Fruit fly (Drosophila melanogaster) whole organism, wandering third instar larva: ENCODE results near the gene CD98hc.

Experiments used
- Abd-B ChIP-seq: fragments of >200 bp; optimal IDR thresholded peaks from 2 replicates; lab custom pipeline; 2017; ENCODE audit warnings: missing biosample characterization, missing genetic modification characterization
- CG32264 ChIP-seq: fragments of 200-800 bp; sonication (Bioruptor generic); optimal IDR thresholded peaks from 2 replicates; lab custom pipeline; 2016; ENCODE audit warnings: missing biosample characterization, missing genetic modification characterization
- CG9705 ChIP-seq: fragments of 200-800 bp; sonication (Bioruptor generic); optimal IDR thresholded peaks from 2 replicates; lab custom pipeline; 2018; ENCODE audit warnings: missing biosample characterization, mild to moderate bottlenecking, missing genetic modification characterization
- CrebA ChIP-seq: fragments of 200-800 bp; sonication (Bioruptor generic); optimal IDR thresholded peaks from 2 replicates; lab custom pipeline; 2016; ENCODE audit warnings: missing biosample characterization, mild to moderate bottlenecking, missing genetic modification characterization, borderline replicate concordance
- Dfd ChIP-seq: fragments of >200 bp; optimal IDR thresholded peaks from 2 replicates; lab custom pipeline; 2017; ENCODE audit warnings: missing biosample characterization, missing genetic modification characterization
- Dif ChIP-seq: fragments of 200-275, 200-300 bp; sonication (Bioruptor generic); optimal IDR thresholded peaks from 2 replicates; lab custom pipeline; 2018; ENCODE audit warnings: missing biosample characterization, missing genetic modification characterization; ENCODE audit not compliant: partially characterized antibody
- GATAd ChIP-seq: sonication (Bioruptor generic); optimal IDR thresholded peaks from 2 replicates; lab custom pipeline; 2016; ENCODE audit warnings: missing biosample characterization, missing genetic modification characterization
- HLH106 ChIP-seq: fragments of 200-800 bp; optimal IDR thresholded peaks from 3 replicates; lab custom pipeline; 2019; ENCODE audit warnings: missing biosample characterization, mild to moderate bottlenecking, missing genetic modification characterization, moderate library complexity
- Hnf4 ChIP-seq: fragments of 200-800 bp; sonication (Bioruptor generic); optimal IDR thresholded peaks from 2 replicates; lab custom pipeline; 2016; ENCODE audit warnings: missing biosample characterization, mild to moderate bottlenecking, missing genetic modification characterization
- Hr78 ChIP-seq: fragments of >200 bp; optimal IDR thresholded peaks from 2 replicates; lab custom pipeline; 2017; ENCODE audit warnings: missing biosample characterization, missing genetic modification characterization
- Hr83 ChIP-seq: fragments of 200-300 bp; sonication (Bioruptor generic); optimal IDR thresholded peaks from 2 replicates; lab custom pipeline; 2016; ENCODE audit warnings: missing biosample characterization, mild to moderate bottlenecking, missing genetic modification characterization, moderate library complexity; ENCODE audit not compliant: poor library complexity, severe bottlenecking
- Jra ChIP-seq: sonication (Bioruptor generic); optimal IDR thresholded peaks from 2 replicates; lab custom pipeline; 2016; ENCODE audit warnings: missing biosample characterization, missing genetic modification characterization
- Mio ChIP-seq: sonication (Bioruptor generic); optimal IDR thresholded peaks from 2 replicates; lab custom pipeline; 2016; ENCODE audit warnings: missing biosample characterization, missing genetic modification characterization
- Myc ChIP-seq: fragments of >200 bp; optimal IDR thresholded peaks from 2 replicates; lab custom pipeline; 2017
- N ChIP-seq: fragments of >200 bp; optimal IDR thresholded peaks from 2 replicates; lab custom pipeline; 2018; ENCODE audit warnings: missing biosample characterization, missing external identifiers, missing genetic modification characterization
- OdsH ChIP-seq: fragments of 200-800 bp; sonication (Bioruptor generic); optimal IDR thresholded peaks from 2 replicates; lab custom pipeline; 2016; ENCODE audit warnings: missing biosample characterization, mild to moderate bottlenecking, missing genetic modification characterization
- Rel ChIP-seq, 2 experiments: fragments of 200-800 bp; sonication (Bioruptor generic) in 1 of 2; optimal IDR thresholded peaks; 2 replicates in 1 of 2; 3 replicates in 1 of 2; lab custom pipeline; 2016 to 2019; ENCODE audit warnings: mild to moderate bottlenecking in 2 of 2, missing biosample characterization in 2 of 2, missing genetic modification characterization in 2 of 2, moderate library complexity in 1 of 2
- Sp1 ChIP-seq: fragments of 200-800 bp; sonication (Bioruptor generic); optimal IDR thresholded peaks from 3 replicates; lab custom pipeline; 2019; ENCODE audit warnings: missing biosample characterization, mild to moderate bottlenecking, missing genetic modification characterization, moderate library complexity
- Vsx2 ChIP-seq: fragments of 200-300, 225-300 bp; sonication (Bioruptor generic); optimal IDR thresholded peaks from 2 replicates; lab custom pipeline; 2018; ENCODE audit warnings: missing biosample characterization, missing genetic modification characterization; ENCODE audit not compliant: partially characterized antibody
- br ChIP-seq: fragments of 200-800 bp; sonication (Bioruptor generic); optimal IDR thresholded peaks from 2 replicates; lab custom pipeline; 2016; ENCODE audit warnings: missing biosample characterization, missing genetic modification characterization
- brk ChIP-seq: fragments of 200-800 bp; sonication (Bioruptor generic); optimal IDR thresholded peaks from 2 replicates; lab custom pipeline; 2016; ENCODE audit warnings: missing biosample characterization, mild to moderate bottlenecking, missing genetic modification characterization
- dl ChIP-seq, 2 experiments: fragments of 175-275, 200-275 bp in 1 of 2; fragments of 200-275 bp in 1 of 2; sonication (Bioruptor generic); optimal IDR thresholded peaks; lab custom pipeline; 2018; ENCODE audit warnings: mild to moderate bottlenecking in 2 of 2, missing biosample characterization in 2 of 2, missing genetic modification characterization in 2 of 2, moderate library complexity in 2 of 2; ENCODE audit not compliant: partially characterized antibody in 2 of 2, insufficient read depth in 1 of 2
- dmrt93B ChIP-seq: fragments of 200-800 bp; sonication (Bioruptor generic); optimal IDR thresholded peaks from 2 replicates; lab custom pipeline; 2018; ENCODE audit warnings: missing biosample characterization, mild to moderate bottlenecking, missing genetic modification characterization
- dsf ChIP-seq: sonication (Bioruptor generic); optimal IDR thresholded peaks from 2 replicates; lab custom pipeline; 2016; ENCODE audit warnings: missing biosample characterization, missing genetic modification characterization, borderline replicate concordance
- ey ChIP-seq: fragments of 200-800 bp; sonication (Bioruptor generic); optimal IDR thresholded peaks from 2 replicates; lab custom pipeline; 2016; ENCODE audit warnings: missing biosample characterization, missing genetic modification characterization
- foxo ChIP-seq, 2 experiments: fragments of 200-800 bp; sonication (Bioruptor generic); optimal IDR thresholded peaks; 2 replicates in 1 of 2; 3 replicates in 1 of 2; lab custom pipeline; 2016 to 2017; ENCODE audit warnings: missing biosample characterization in 2 of 2, missing genetic modification characterization in 2 of 2
- fru ChIP-seq: fragments of 200-800 bp; sonication (Bioruptor generic); optimal IDR thresholded peaks from 3 replicates; lab custom pipeline; 2016; ENCODE audit warnings: missing biosample characterization, mild to moderate bottlenecking, missing genetic modification characterization
- h ChIP-seq: fragments of 200-800 bp; sonication (Bioruptor generic); optimal IDR thresholded peaks from 3 replicates; lab custom pipeline; 2016; ENCODE audit warnings: missing biosample characterization, mild to moderate bottlenecking, missing genetic modification characterization
- jim ChIP-seq: fragments of 175-275, 200-325 bp; sonication (Bioruptor generic); optimal IDR thresholded peaks from 2 replicates; lab custom pipeline; 2016; ENCODE audit warnings: missing biosample characterization, mild to moderate bottlenecking, missing genetic modification characterization
- lola ChIP-seq: fragments of >200 bp; optimal IDR thresholded peaks from 2 replicates; lab custom pipeline; 2017; ENCODE audit warnings: missing biosample characterization, missing genetic modification characterization
- pan ChIP-seq: fragments of >200 bp; optimal IDR thresholded peaks from 2 replicates; lab custom pipeline; 2017
- psq ChIP-seq: fragments of 200-800 bp; sonication (Bioruptor generic); optimal IDR thresholded peaks from 3 replicates; lab custom pipeline; 2017; ENCODE audit warnings: missing biosample characterization, mild to moderate bottlenecking, missing genetic modification characterization, moderate library complexity
- rgr ChIP-seq: fragments of 200-800 bp; sonication (Bioruptor generic); optimal IDR thresholded peaks from 3 replicates; lab custom pipeline; 2016; ENCODE audit warnings: missing biosample characterization, mild to moderate bottlenecking, missing genetic modification characterization
- sage ChIP-seq: fragments of 200-800 bp; sonication (Bioruptor generic); optimal IDR thresholded peaks from 2 replicates; lab custom pipeline; 2016; ENCODE audit warnings: missing biosample characterization, mild to moderate bottlenecking, missing genetic modification characterization
- sv ChIP-seq: fragments of 200-800 bp; sonication (Bioruptor generic); optimal IDR thresholded peaks from 3 replicates; lab custom pipeline; 2016; ENCODE audit warnings: missing biosample characterization, missing genetic modification characterization
- tai ChIP-seq: sonication (Bioruptor generic); optimal IDR thresholded peaks from 2 replicates; lab custom pipeline; 2016; ENCODE audit warnings: missing biosample characterization, missing genetic modification characterization
- usp ChIP-seq: fragments of >200 bp; optimal IDR thresholded peaks from 2 replicates; lab custom pipeline; 2017; ENCODE audit warnings: missing biosample characterization, missing genetic modification characterization
- woc ChIP-seq: sonication (Bioruptor generic); optimal IDR thresholded peaks from 2 replicates; lab custom pipeline; 2016; ENCODE audit warnings: missing biosample characterization, mild to moderate bottlenecking, missing genetic modification characterization

The CD98hc gene

DNA sequence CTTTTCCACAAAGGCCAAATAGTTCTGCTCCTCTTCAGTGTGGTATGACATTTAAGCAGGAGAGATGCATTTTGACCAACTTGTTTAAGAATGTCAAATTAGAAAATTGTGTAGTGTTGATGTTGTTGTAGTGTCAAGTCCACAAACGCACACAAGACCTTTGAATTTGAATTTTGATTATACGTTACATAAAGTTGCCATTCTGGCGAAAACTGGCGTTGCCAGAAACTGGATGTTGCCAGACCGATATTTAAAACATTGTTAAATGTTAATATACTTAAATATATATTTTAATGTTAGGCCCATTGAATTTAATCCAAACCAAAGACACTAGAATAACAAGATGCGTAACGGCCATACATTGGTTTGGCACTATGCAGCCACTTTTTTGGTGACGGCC lies 5.2 kb downstream of the CD98hc start:
- TF ChIP-seq CrebA (GFP tag; lab: Kevin White, UChicago) = no peak
- TF ChIP-seq OdsH = no peak
- TF ChIP-seq Abd-B = no peak
- no peak for TF ChIP-seq brk (GFP tag; lab: Kevin White, UChicago)
- TF ChIP-seq h (GFP tag; lab: Kevin White, UChicago) = no peak
- no peak for TF ChIP-seq Rel (GFP tag; optimal IDR thresholded peaks at IDR 0.05; lab: Kevin White, UChicago)
- TF ChIP-seq Rel (tag; optimal IDR thresholded peaks at IDR 0.05; lab: Kevin White, UChicago) = no peak
- TF ChIP-seq br (GFP tag; lab: Kevin White, UChicago) = no peak
- no peak for TF ChIP-seq Myc (lab: Kevin White, UChicago)
- TF ChIP-seq Dif (GFP tag; lab: Kevin White, UChicago) = no peak
- TF ChIP-seq rgr (GFP tag; lab: Kevin White, UChicago) = no peak
- no peak for TF ChIP-seq jim (GFP tag; lab: Kevin White, UChicago)
- no peak for TF ChIP-seq Sp1 (GFP tag; lab: Kevin White, UChicago)
- TF ChIP-seq usp (GFP tag; lab: Kevin White, UChicago) = no peak
- TF ChIP-seq pan = no peak
- no peak for TF ChIP-seq GATAd

dm6 chr3R:7972179-7972578 lies 6.0 kb downstream of the CD98hc start:
- TF ChIP-seq psq (no peak), Rel (GFP tag; optimal IDR thresholded peaks at IDR 0.05; lab: Kevin White, UChicago) (no peak), Rel (tag; optimal IDR thresholded peaks at IDR 0.05; lab: Kevin White, UChicago) (no peak), Jra (GFP tag; lab: Kevin White, UChicago) (no peak), ey (GFP tag; lab: Kevin White, UChicago) (no peak), woc (GFP tag; lab: Kevin White, UChicago) (no peak), Abd-B (no peak), dl (GFP tag; optimal IDR thresholded peaks at IDR 0.05; lab: Kevin White, UChicago; ENCODE audit: insufficient read depth in 1 of 2, partially characterized antibody in 2 of 2) (no peak), br (GFP tag; lab: Kevin White, UChicago) (no peak), usp (GFP tag; lab: Kevin White, UChicago) (no peak), jim (GFP tag; lab: Kevin White, UChicago) (no peak), Dif (GFP tag; lab: Kevin White, UChicago) (no peak)

- TF ChIP-seq Abd-B (no peak), Sp1 (GFP tag; lab: Kevin White, UChicago) (no peak), sv (GFP tag; lab: Kevin White, UChicago) (no peak), pan (no peak), N (GFP tag; lab: Kevin White, UChicago) (no peak), dl (GFP tag; optimal IDR thresholded peaks at IDR 0.05; lab: Kevin White, UChicago; ENCODE audit: insufficient read depth in 1 of 2, partially characterized antibody in 2 of 2) (no peak), rgr (GFP tag; lab: Kevin White, UChicago) (no peak)
These were observed 7.6 kb downstream of the CD98hc start for dm6 chr3R:7970640-7971039.

DNA sequence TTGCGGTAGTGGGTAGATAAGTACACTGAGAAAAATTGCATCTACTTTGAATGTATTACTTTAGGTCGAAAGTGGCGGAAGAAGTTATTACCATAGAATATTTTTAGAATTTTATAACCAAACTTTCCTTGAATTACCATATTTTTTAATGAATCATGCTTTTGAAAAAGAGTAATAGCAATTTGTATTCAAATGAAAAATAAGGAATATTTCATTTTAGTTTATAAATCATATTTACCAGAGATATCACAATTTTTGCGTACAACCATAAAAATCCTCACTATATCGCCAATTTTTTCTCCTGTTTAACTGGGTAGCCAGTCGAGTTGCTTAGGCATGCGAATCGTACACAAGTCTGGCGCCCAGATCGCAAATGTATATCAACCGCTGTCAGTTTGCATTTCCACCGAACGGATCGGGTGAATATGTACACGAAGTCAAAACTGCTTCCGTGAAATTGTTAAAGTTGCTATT lies 8.5 kb downstream of the CD98hc start:
- TF ChIP-seq Mio (GFP tag; lab: Kevin White, UChicago) = no peak
- TF ChIP-seq OdsH = peak; percentile 44
- TF ChIP-seq pan = no peak
- TF ChIP-seq fru (GFP tag; lab: Kevin White, UChicago) = peak; percentile 62
- peak; percentile 3 for TF ChIP-seq woc (GFP tag; lab: Kevin White, UChicago)
- no peak for TF ChIP-seq usp (GFP tag; lab: Kevin White, UChicago)
- no peak for TF ChIP-seq CG9705 (GFP tag; lab: Kevin White, UChicago)
- peak in 1 of 2 experiments; percentile 62 for TF ChIP-seq foxo (GFP tag; optimal IDR thresholded peaks at IDR 0.05; lab: Kevin White, UChicago)
- TF ChIP-seq N (GFP tag; lab: Kevin White, UChicago) = no peak
- no peak for TF ChIP-seq Myc (lab: Kevin White, UChicago)
- TF ChIP-seq dl (GFP tag; optimal IDR thresholded peaks at IDR 0.05; lab: Kevin White, UChicago; ENCODE audit: insufficient read depth in 1 of 2, partially characterized antibody in 2 of 2) = no peak
- peak; percentile 32 for TF ChIP-seq dmrt93B
- TF ChIP-seq GATAd = no peak
- TF ChIP-seq dsf = no peak
- TF ChIP-seq brk (GFP tag; lab: Kevin White, UChicago) = no peak
- TF ChIP-seq Dfd (GFP tag; lab: Kevin White, UChicago) = no peak
- no peak for TF ChIP-seq CrebA (GFP tag; lab: Kevin White, UChicago)
- TF ChIP-seq Rel (GFP tag; optimal IDR thresholded peaks at IDR 0.05; lab: Kevin White, UChicago) = no peak
- TF ChIP-seq Rel (tag; optimal IDR thresholded peaks at IDR 0.05; lab: Kevin White, UChicago) = no peak
- TF ChIP-seq br (GFP tag; lab: Kevin White, UChicago) = peak; percentile 42
- no peak for TF ChIP-seq sv (GFP tag; lab: Kevin White, UChicago)
- no peak for TF ChIP-seq Dif (GFP tag; lab: Kevin White, UChicago)
- TF ChIP-seq psq = peak; percentile 31
- peak; percentile 58 for TF ChIP-seq h (GFP tag; lab: Kevin White, UChicago)
- TF ChIP-seq sage (GFP tag; lab: Kevin White, UChicago) = no peak
- peak; percentile 68 for TF ChIP-seq HLH106 (tag; lab: Kevin White, UChicago)
- TF ChIP-seq Hr78 (GFP tag; lab: Kevin White, UChicago) = no peak
- peak; percentile 58 for TF ChIP-seq Sp1 (GFP tag; lab: Kevin White, UChicago)
- no peak for TF ChIP-seq Abd-B
- no peak for TF ChIP-seq Jra (GFP tag; lab: Kevin White, UChicago)
- TF ChIP-seq tai (GFP tag; lab: Kevin White, UChicago) = no peak
- TF ChIP-seq jim (GFP tag; lab: Kevin White, UChicago) = no peak
- peak; percentile 50 for TF ChIP-seq rgr (GFP tag; lab: Kevin White, UChicago)
- peak; percentile 33 for TF ChIP-seq Hnf4 (GFP tag; lab: Kevin White, UChicago)
- TF ChIP-seq Hr83 = no peak
- TF ChIP-seq Vsx2 = no peak
- no peak for TF ChIP-seq CG32264 (GFP tag; lab: Kevin White, UChicago)
- no peak for TF ChIP-seq lola (GFP tag; lab: Kevin White, UChicago)
